Worm (Caenorhabditis elegans): ENCODE results near the gene nsph-1.1.
A peak's percentile ranks its signal among the peaks of the same experiment; 100 is the strongest.

nsph-1.1 gene

DNA sequence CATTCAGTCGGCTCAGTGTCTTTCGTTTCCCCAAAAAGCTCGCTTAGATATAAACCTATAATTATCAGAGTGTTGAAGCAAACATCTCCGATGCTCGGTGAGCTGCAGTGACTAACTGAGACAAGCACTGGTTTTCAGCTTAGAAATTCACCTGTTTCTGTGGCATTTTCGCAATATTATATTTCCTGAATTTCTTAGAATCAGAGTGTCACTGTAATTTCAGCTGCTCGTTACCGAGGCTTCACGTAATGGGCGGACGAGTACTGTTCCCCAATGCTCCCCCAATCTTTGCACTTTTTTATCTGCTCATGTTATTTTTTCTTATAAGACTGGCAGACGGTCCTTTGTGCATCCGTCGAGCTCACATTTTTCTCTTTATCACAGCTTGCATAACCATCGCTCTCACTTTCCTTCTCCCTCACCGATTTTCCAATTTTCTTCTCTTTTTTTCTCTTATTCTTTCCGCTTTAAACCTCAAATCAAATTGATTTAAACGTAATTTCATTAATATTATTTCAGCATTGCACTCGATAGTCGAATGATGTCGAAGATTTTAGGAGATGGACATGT lies 44.5 kb upstream of the nsph-1.1 start, which contains the start of gene trcs-2:
trcs-2 (plus strand) TSS at position 520 of the 570 bp plus-strand sequence.
- TF ChIP-seq nhr-25 (tag; optimal IDR thresholded peaks at IDR 0.05) (no peak), peb-1 (tag; optimal IDR thresholded peaks at IDR 0.05) (no peak), ztf-1 (GFP tag; conservative IDR thresholded peaks at IDR 0.05) (no peak), mdl-1 (tag; optimal IDR thresholded peaks at IDR 0.05) (no peak), dmd-4 (tag; optimal IDR thresholded peaks at IDR 0.05) (no peak), aly-2 (tag; optimal IDR thresholded peaks at IDR 0.05) (no peak), unc-39 (tag; optimal IDR thresholded peaks at IDR 0.05) (no peak), ZK546.5 (tag; optimal IDR thresholded peaks at IDR 0.05) (no peak), nhr-6 (tag; optimal IDR thresholded peaks at IDR 0.05) (no peak), lin-13 (GFP tag; optimal IDR thresholded peaks at IDR 0.05) (no peak), sma-9 (GFP tag; optimal IDR thresholded peaks at IDR 0.05) (no peak), sma-9 (tag; optimal IDR thresholded peaks at IDR 0.05) (no peak), zag-1 (tag; optimal IDR thresholded peaks at IDR 0.05) (no peak), Y55F3AM.14 (GFP tag; optimal IDR thresholded peaks at IDR 0.05) (no peak), fos-1 (tag; optimal IDR thresholded peaks at IDR 0.05) (no peak), unc-62 (GFP tag; optimal IDR thresholded peaks at IDR 0.05) (no peak)

DNA sequence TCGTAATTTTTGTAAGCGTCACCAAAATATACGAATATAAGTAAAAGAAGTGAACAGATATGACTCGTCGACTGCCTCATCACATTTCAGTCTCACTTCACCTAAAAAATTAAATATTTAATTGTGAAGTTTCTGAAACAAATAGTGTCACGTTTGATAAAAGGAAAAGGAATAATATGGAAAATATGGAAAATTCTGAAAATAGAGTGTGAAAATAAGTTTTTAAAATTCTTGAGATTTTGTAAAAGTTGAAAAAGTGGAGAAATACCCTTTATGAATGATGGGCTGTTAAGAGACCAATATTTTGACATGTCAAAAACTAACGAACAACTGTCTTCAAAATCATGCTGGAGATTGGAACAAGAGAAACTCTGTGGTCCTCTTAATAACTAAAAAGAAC lies 39.9 kb upstream of the nsph-1.1 start, which contains the start of gene T01B7.9:
T01B7.9 (minus strand) TSS at position 101 of the 400 bp plus-strand sequence.
- TF ChIP-seq nhr-10 (tag; optimal IDR thresholded peaks at IDR 0.05) (no peak), ZK546.5 (tag; optimal IDR thresholded peaks at IDR 0.05) (no peak), nhr-23 (tag; optimal IDR thresholded peaks at IDR 0.05) (no peak), lsy-2 (tag; optimal IDR thresholded peaks at IDR 0.05) (no peak), gmeb-1 (tag; optimal IDR thresholded peaks at IDR 0.05) (no peak), ztf-1 (GFP tag; conservative IDR thresholded peaks at IDR 0.05) (no peak)

DNA sequence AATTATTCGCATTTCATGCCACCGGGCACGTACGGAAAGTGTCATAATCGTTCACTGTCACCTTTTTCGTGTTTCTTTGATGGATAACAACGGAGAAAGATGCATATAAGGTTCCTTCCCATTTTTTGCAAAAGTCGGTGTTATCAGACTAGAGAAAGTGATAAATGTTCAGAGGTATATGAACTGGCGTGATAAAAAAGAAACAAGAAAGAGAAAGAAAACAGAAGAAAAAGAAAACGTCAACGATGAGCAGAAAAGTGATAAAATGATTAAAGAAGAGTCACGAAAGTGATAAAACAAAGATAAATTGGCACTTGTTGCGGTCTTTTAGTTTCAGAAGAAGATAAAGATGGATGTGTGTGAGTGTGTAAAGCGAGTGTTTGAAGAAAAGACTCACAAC lies 36.3 kb upstream of the nsph-1.1 start:
- TF ChIP-seq zag-1 (tag; optimal IDR thresholded peaks at IDR 0.05) (no peak), nhr-12 (tag; optimal IDR thresholded peaks at IDR 0.05) (no peak), crh-2 (tag; optimal IDR thresholded peaks at IDR 0.05) (no peak), elt-3 (tag; optimal IDR thresholded peaks at IDR 0.05) (no peak), ZK546.5 (tag; optimal IDR thresholded peaks at IDR 0.05) (no peak), unc-62 (GFP tag; optimal IDR thresholded peaks at IDR 0.05) (no peak), ztf-1 (GFP tag; conservative IDR thresholded peaks at IDR 0.05) (no peak), nhr-77 (tag; optimal IDR thresholded peaks at IDR 0.05) (no peak), C34F6.9 (tag; optimal IDR thresholded peaks at IDR 0.05) (peak; percentile 7), sem-4 (tag; optimal IDR thresholded peaks at IDR 0.05) (no peak), alr-1 (tag; optimal IDR thresholded peaks at IDR 0.05) (no peak), Y55F3AM.14 (GFP tag; optimal IDR thresholded peaks at IDR 0.05) (no peak), mab-5 (tag; optimal IDR thresholded peaks at IDR 0.05) (no peak), skn-1 (tag; optimal IDR thresholded peaks at IDR 0.05) (no peak), dmd-4 (tag; optimal IDR thresholded peaks at IDR 0.05) (no peak), nhr-129 (tag; optimal IDR thresholded peaks at IDR 0.05) (no peak), lsy-2 (tag; optimal IDR thresholded peaks at IDR 0.05) (no peak), aly-2 (tag; optimal IDR thresholded peaks at IDR 0.05) (no peak), nhr-11 (tag; optimal IDR thresholded peaks at IDR 0.05) (no peak), egl-27 (tag; optimal IDR thresholded peaks at IDR 0.05) (no peak), R02D3.7 (tag; optimal IDR thresholded peaks at IDR 0.05) (no peak), ztf-4 (tag; optimal IDR thresholded peaks at IDR 0.05) (no peak), unc-55 (GFP tag; optimal IDR thresholded peaks at IDR 0.05) (no peak), nhr-6 (tag; optimal IDR thresholded peaks at IDR 0.05) (no peak), lin-39 (tag; optimal IDR thresholded peaks at IDR 0.05) (no peak), gmeb-1 (tag; optimal IDR thresholded peaks at IDR 0.05) (no peak), nhr-21 (tag; optimal IDR thresholded peaks at IDR 0.05) (peak; percentile 19), mbf-1 (tag; optimal IDR thresholded peaks at IDR 0.05) (no peak), nhr-23 (tag; optimal IDR thresholded peaks at IDR 0.05) (no peak), mdl-1 (tag; optimal IDR thresholded peaks at IDR 0.05) (no peak), nhr-10 (tag; optimal IDR thresholded peaks at IDR 0.05) (no peak), sma-3 (GFP tag; optimal IDR thresholded peaks at IDR 0.05) (no peak), F13H6.1 (tag; optimal IDR thresholded peaks at IDR 0.05) (no peak), peb-1 (tag; optimal IDR thresholded peaks at IDR 0.05) (no peak), ama-1 (optimal IDR thresholded peaks at IDR 0.05) (no peak), snpc-4 (tag; optimal IDR thresholded peaks at IDR 0.05) (no peak), nhr-237 (tag; optimal IDR thresholded peaks at IDR 0.05) (no peak), fos-1 (tag; optimal IDR thresholded peaks at IDR 0.05) (peak; percentile 17), sma-9 (GFP tag; optimal IDR thresholded peaks at IDR 0.05) (peak; percentile 28), sma-9 (tag; optimal IDR thresholded peaks at IDR 0.05) (no peak), lin-13 (GFP tag; optimal IDR thresholded peaks at IDR 0.05) (no peak), ceh-16 (tag; optimal IDR thresholded peaks at IDR 0.05) (no peak), blmp-1 (tag; optimal IDR thresholded peaks at IDR 0.05; ENCODE audit: insufficient read depth) (peak; percentile 88), ztf-11 (tag; optimal IDR thresholded peaks at IDR 0.05) (no peak), elt-1 (tag; optimal IDR thresholded peaks at IDR 0.05) (no peak)

Measured in whole organism, L2 larva.